Fruit fly (Drosophila melanogaster) whole organism, embryonic: ENCODE data around the gene mRpL15.
A peak's percentile ranks its signal among the peaks of the same experiment; 100 is the strongest.

Source experiments
- ATbp ChIP-seq: fragments of 200-800 bp; sonication (Bioruptor generic); optimal IDR thresholded peaks from 2 replicates; lab custom pipeline; 2017; ENCODE audit warnings: missing biosample characterization, mild to moderate bottlenecking, missing genetic modification characterization, missing genetic modification reagents
- Asciz ChIP-seq: fragments of 200-800 bp; sonication (Bioruptor generic); optimal IDR thresholded peaks from 2 replicates; lab custom pipeline; 2017; ENCODE audit warnings: missing biosample characterization, mild to moderate bottlenecking, missing genetic modification characterization, missing genetic modification reagents
- CG12299 ChIP-seq: fragments of 200-800 bp; sonication (Bioruptor generic); optimal IDR thresholded peaks from 2 replicates; lab custom pipeline; 2018; ENCODE audit warnings: missing biosample characterization, mild to moderate bottlenecking, missing genetic modification characterization
- CG13287 ChIP-seq: fragments of 200-800 bp; sonication (Bioruptor generic); IDR thresholded peaks from 2 replicates; pipeline ENCODE4 v1.3.6; 2022; ENCODE audit warnings: missing biosample characterization, missing genetic modification characterization; ENCODE audit not compliant: partially characterized antibody
- CG14667 ChIP-seq: fragments of 200-800 bp; sonication (Bioruptor generic); IDR thresholded peaks from 2 replicates; pipeline ENCODE4 v1.3.6; 2022; ENCODE audit warnings: missing biosample characterization, missing genetic modification characterization
- CG14710 ChIP-seq: fragments of 200-800 bp; sonication (Bioruptor generic); optimal IDR thresholded peaks from 3 replicates; lab custom pipeline; 2019; ENCODE audit warnings: missing biosample characterization, mild to moderate bottlenecking, missing genetic modification characterization, moderate library complexity
- CG1529 ChIP-seq: fragments of 200-800 bp; sonication (Bioruptor generic); optimal IDR thresholded peaks from 3 replicates; lab custom pipeline; 2018; ENCODE audit warnings: missing biosample characterization, missing genetic modification characterization
- CG15514 ChIP-seq: fragments of 200-800 bp; sonication (Bioruptor generic); optimal IDR thresholded peaks from 3 replicates; lab custom pipeline; 2017; ENCODE audit warnings: missing biosample characterization, missing genetic modification characterization, mild to moderate bottlenecking, moderate library complexity, missing genetic modification reagents
- CG15601 ChIP-seq: fragments of 200-800 bp; sonication (Bioruptor generic); optimal IDR thresholded peaks from 3 replicates; lab custom pipeline; 2019; ENCODE audit warnings: missing biosample characterization, mild to moderate bottlenecking, missing genetic modification characterization, moderate library complexity
- CG15696 ChIP-seq: fragments of 200-800 bp; sonication (Bioruptor generic); optimal IDR thresholded peaks from 2 replicates; lab custom pipeline; 2019; ENCODE audit warnings: missing biosample characterization, mild to moderate bottlenecking, missing genetic modification characterization, moderate library complexity
- CG16863 ChIP-seq: fragments of 200-800 bp; sonication (Bioruptor generic); optimal IDR thresholded peaks from 3 replicates; lab custom pipeline; 2016; ENCODE audit warnings: missing biosample characterization, missing genetic modification characterization
- CG17328 ChIP-seq: fragments of 200-800 bp; sonication (Bioruptor generic); IDR thresholded peaks from 2 replicates; pipeline ENCODE4 v1.3.6; 2022; ENCODE audit warnings: missing biosample characterization, missing genetic modification characterization
- CG17568 ChIP-seq: fragments of 200-800 bp; sonication (Bioruptor generic); optimal IDR thresholded peaks from 2 replicates; lab custom pipeline; 2018; ENCODE audit warnings: missing biosample characterization, mild to moderate bottlenecking, missing genetic modification characterization, moderate library complexity
- CG17612 ChIP-seq: fragments of 200-800 bp; sonication (Bioruptor generic); IDR thresholded peaks from 2 replicates; pipeline ENCODE4 v1.3.6; 2022; ENCODE audit warnings: missing biosample characterization, missing genetic modification characterization
- CG2199 ChIP-seq: fragments of 200-800 bp; sonication (Bioruptor generic); IDR thresholded peaks from 3 replicates; pipeline ENCODE4 v1.3.6; 2022; ENCODE audit warnings: missing biosample characterization, missing genetic modification characterization
- CG2678 ChIP-seq: fragments of 200-800 bp; sonication (Bioruptor generic); optimal IDR thresholded peaks from 3 replicates; lab custom pipeline; 2019; ENCODE audit warnings: missing biosample characterization, mild to moderate bottlenecking, missing genetic modification characterization, moderate library complexity
- CG2875 ChIP-seq: fragments of 200-800 bp; sonication (Bioruptor generic); optimal IDR thresholded peaks from 2 replicates; lab custom pipeline; 2017; ENCODE audit warnings: missing biosample characterization, mild to moderate bottlenecking, missing genetic modification characterization, missing genetic modification reagents
- CG6765 ChIP-seq: fragments of 200-800 bp; sonication (Bioruptor generic); optimal IDR thresholded peaks from 3 replicates; lab custom pipeline; 2017; ENCODE audit warnings: missing biosample characterization, mild to moderate bottlenecking, missing genetic modification characterization
- CG7556 ChIP-seq: fragments of 200-800 bp; sonication (Bioruptor generic); optimal IDR thresholded peaks from 2 replicates; lab custom pipeline; 2017; ENCODE audit warnings: missing biosample characterization, mild to moderate bottlenecking, missing genetic modification characterization
- CG8281 ChIP-seq: fragments of 200-800 bp; sonication (Bioruptor generic); optimal IDR thresholded peaks from 2 replicates; lab custom pipeline; 2018; ENCODE audit warnings: missing biosample characterization, mild to moderate bottlenecking, missing genetic modification characterization, moderate library complexity
- CG8924 ChIP-seq: fragments of 200-800 bp; optimal IDR thresholded peaks from 3 replicates; lab custom pipeline; 2019; ENCODE audit warnings: missing biosample characterization, mild to moderate bottlenecking, missing genetic modification characterization, moderate library complexity
- Dek ChIP-seq: fragments of 200-800 bp; sonication (Bioruptor generic); optimal IDR thresholded peaks from 3 replicates; lab custom pipeline; 2019; ENCODE audit warnings: missing biosample characterization, mild to moderate bottlenecking, missing genetic modification characterization, moderate library complexity
- Dip2 ChIP-seq: fragments of 200-800 bp; sonication (Bioruptor generic); IDR thresholded peaks from 2 replicates; pipeline ENCODE4 v1.3.6; 2022; ENCODE audit warnings: missing biosample characterization, missing genetic modification characterization
- Dll ChIP-seq: fragments of 200-800 bp; sonication (Bioruptor generic); IDR thresholded peaks from 4 replicates; pipeline ENCODE4 v1.3.6; 2022; ENCODE audit warnings: missing biosample characterization, missing genetic modification characterization; ENCODE audit not compliant: partially characterized antibody
- Doc2 ChIP-seq: fragments of 200-800 bp; sonication (Bioruptor generic); IDR thresholded peaks from 2 replicates; pipeline ENCODE4 v1.3.6; 2022; ENCODE audit warnings: missing biosample characterization, missing genetic modification characterization
- Doc3 ChIP-seq: fragments of 200-800 bp; sonication (Bioruptor generic); IDR thresholded peaks from 3 replicates; pipeline ENCODE4 v1.3.6; 2022; ENCODE audit warnings: missing biosample characterization, missing genetic modification characterization; ENCODE audit not compliant: partially characterized antibody
- ERR ChIP-seq: fragments of 200-800 bp; sonication (Bioruptor generic); optimal IDR thresholded peaks from 2 replicates; lab custom pipeline; 2016; ENCODE audit warnings: missing biosample characterization, missing genetic modification characterization
- Elba2 ChIP-seq: fragments of 200-800 bp; sonication (Bioruptor generic); optimal IDR thresholded peaks from 3 replicates; lab custom pipeline; 2016; ENCODE audit warnings: missing biosample characterization, missing genetic modification characterization
- Fer1 ChIP-seq: fragments of 200-800 bp; sonication (Bioruptor generic); optimal IDR thresholded peaks from 2 replicates; lab custom pipeline; 2017; ENCODE audit warnings: missing biosample characterization, mild to moderate bottlenecking, missing genetic modification characterization
- H2.0 ChIP-seq: fragments of 200-800 bp; sonication (Bioruptor generic); IDR thresholded peaks from 2 replicates; pipeline ENCODE4 v1.3.6; 2022; ENCODE audit warnings: missing biosample characterization, missing genetic modification characterization
- NK7.1 ChIP-seq: fragments of 200-800 bp; sonication (Bioruptor generic); optimal IDR thresholded peaks from 3 replicates; lab custom pipeline; 2016; ENCODE audit warnings: missing biosample characterization, missing genetic modification characterization
- Ssrp ChIP-seq: fragments of 200-800 bp; sonication (Bioruptor generic); optimal IDR thresholded peaks from 2 replicates; lab custom pipeline; 2018; ENCODE audit warnings: missing biosample characterization, mild to moderate bottlenecking, missing genetic modification characterization, moderate library complexity
- ac ChIP-seq: fragments of 200-800 bp; sonication (Bioruptor generic); optimal IDR thresholded peaks from 3 replicates; lab custom pipeline; 2017; ENCODE audit warnings: missing biosample characterization, mild to moderate bottlenecking, missing genetic modification characterization
- amos ChIP-seq: fragments of 200-800 bp; sonication (Bioruptor generic); IDR thresholded peaks from 2 replicates; pipeline ENCODE4 v1.3.6; 2022; ENCODE audit warnings: missing biosample characterization, missing genetic modification characterization; ENCODE audit not compliant: partially characterized antibody
- caup ChIP-seq: fragments of 200-800 bp; sonication (Bioruptor generic); optimal IDR thresholded peaks from 3 replicates; lab custom pipeline; 2017; ENCODE audit warnings: missing biosample characterization, mild to moderate bottlenecking, missing genetic modification characterization, moderate library complexity; ENCODE audit not compliant: severe bottlenecking
- dysf ChIP-seq: fragments of 200-800 bp; sonication (Bioruptor generic); IDR thresholded peaks from 3 replicates; pipeline ENCODE4 v1.3.6; 2022; ENCODE audit warnings: missing biosample characterization, missing genetic modification characterization
- pros ChIP-seq: fragments of 200-800 bp; sonication (Bioruptor generic); optimal IDR thresholded peaks from 3 replicates; lab custom pipeline; 2019; ENCODE audit warnings: missing biosample characterization, mild to moderate bottlenecking, missing genetic modification characterization, moderate library complexity
- rib ChIP-seq: fragments of 200-800 bp; sonication (Bioruptor generic); IDR thresholded peaks from 2 replicates; pipeline ENCODE4 v1.3.6; 2022; ENCODE audit warnings: missing biosample characterization, missing genetic modification characterization
- scrt ChIP-seq: fragments of 200-800 bp; sonication (Bioruptor generic); optimal IDR thresholded peaks from 2 replicates; lab custom pipeline; 2018; ENCODE audit warnings: missing biosample characterization, mild to moderate bottlenecking, missing genetic modification characterization, moderate library complexity
- sna ChIP-seq: fragments of 200-800 bp; sonication (Bioruptor generic); IDR thresholded peaks from 2 replicates; pipeline ENCODE4 v1.3.6; 2022; ENCODE audit warnings: missing biosample characterization, missing genetic modification characterization; ENCODE audit not compliant: partially characterized antibody
- sqz ChIP-seq: fragments of 200-800 bp; sonication (Bioruptor generic); optimal IDR thresholded peaks from 3 replicates; lab custom pipeline; 2018; ENCODE audit warnings: missing biosample characterization, mild to moderate bottlenecking, missing genetic modification characterization
- tap ChIP-seq: fragments of 200-800 bp; optimal IDR thresholded peaks from 3 replicates; lab custom pipeline; 2019; ENCODE audit warnings: missing biosample characterization, mild to moderate bottlenecking, missing genetic modification characterization, moderate library complexity
- toy ChIP-seq: fragments of 200-800 bp; sonication (Bioruptor generic); IDR thresholded peaks from 2 replicates; pipeline ENCODE4 v1.3.6; 2022; ENCODE audit warnings: missing biosample characterization, missing genetic modification characterization
- ttk ChIP-seq: fragments of 200-800 bp; sonication (Bioruptor generic); IDR thresholded peaks from 2 replicates; pipeline ENCODE4 v2.1.2; 2022; ENCODE audit warnings: missing biosample characterization, missing genetic modification characterization
- vvl ChIP-seq: fragments of 200-800 bp; sonication (Bioruptor generic); IDR thresholded peaks from 2 replicates; pipeline ENCODE4 v1.3.6; 2022; ENCODE audit warnings: missing biosample characterization, missing genetic modification characterization
- wdn ChIP-seq: fragments of 200-800 bp; sonication (Bioruptor generic); IDR thresholded peaks from 2 replicates; pipeline ENCODE4 v1.3.6; 2022; ENCODE audit warnings: missing biosample characterization, missing genetic modification characterization
- wek ChIP-seq: fragments of 200-800 bp; sonication (Bioruptor generic); optimal IDR thresholded peaks from 3 replicates; lab custom pipeline; 2018; ENCODE audit warnings: missing biosample characterization, mild to moderate bottlenecking, missing genetic modification characterization, moderate library complexity

Gene mRpL15

dm6 chr3L:20405971-20406948 lies 29.7 kb downstream of the mRpL15 start (continued):
- TF ChIP-seq Elba2 (no peak), CG13287 (GFP tag; lab: Robert Waterston, UW) (peak; percentile 7; the same call in 1 of the 2 replicates), CG17612 (no peak), CG8281 (tag; lab: Kevin White, UChicago) (peak; percentile 68), Asciz (peak; percentile 57), CG17568 (peak; percentile 73), caup (GFP tag; lab: Kevin White, UChicago) (peak; percentile 27), Dll (GFP tag; lab: Robert Waterston, UW) (no peak), CG15696 (tag; lab: Kevin White, UChicago) (peak; percentile 11), CG12299 (tag; lab: Kevin White, UChicago) (peak; percentile 34), Dip2 (GFP tag; lab: Robert Waterston, UW) (no peak), amos (GFP tag; lab: Robert Waterston, UW) (no peak), wek (GFP tag; lab: Kevin White, UChicago) (peak; percentile 41), H2.0 (GFP tag; lab: Robert Waterston, UW) (no peak), CG1529 (GFP tag; lab: Kevin White, UChicago) (peak; percentile 14), Doc2 (GFP tag; lab: Robert Waterston, UW) (no peak), CG6765 (GFP tag; lab: Kevin White, UChicago) (peak; percentile 46), Fer1 (GFP tag; lab: Kevin White, UChicago) (peak; percentile 71), toy (GFP tag; lab: Robert Waterston, UW) (no peak), rib (0 out of 2 replicates have a peak, but pooled peaks have one; percentile 13), ttk (GFP tag; lab: Robert Waterston, UW) (no peak), Dek (tag; lab: Kevin White, UChicago) (peak; percentile 15), wdn (GFP tag; lab: Robert Waterston, UW) (no peak), CG15514 (peak; percentile 27), CG2199 (peak; percentile 83; the same call in 2 of the 3 replicates), ac (GFP tag; lab: Kevin White, UChicago) (peak; percentile 21), CG2875 (GFP tag; lab: Kevin White, UChicago) (peak; percentile 22), ATbp (GFP tag; lab: Kevin White, UChicago) (peak; percentile 59), sna (GFP tag; lab: Robert Waterston, UW) (no peak), CG8924 (tag; lab: Kevin White, UChicago) (peak; percentile 18), CG16863 (GFP tag; lab: Kevin White, UChicago) (no peak), CG7556 (GFP tag; lab: Kevin White, UChicago) (no peak), CG15601 (tag; lab: Kevin White, UChicago) (peak; percentile 29), sqz (peak; percentile 27), CG17328 (no peak), CG2678 (tag; lab: Kevin White, UChicago) (peak; percentile 49), NK7.1 (no peak), dysf (GFP tag; lab: Robert Waterston, UW) (0 out of 3 replicates have a peak, but pooled peaks have one; percentile 9), ERR (no peak), CG14710 (tag; lab: Kevin White, UChicago) (no peak), tap (tag; lab: Kevin White, UChicago) (peak; percentile 20), CG14667 (GFP tag; lab: Robert Waterston, UW) (no peak), Doc3 (GFP tag; lab: Robert Waterston, UW) (no peak), pros (GFP tag; lab: Kevin White, UChicago) (no peak), vvl (GFP tag; lab: Robert Waterston, UW) (peak; percentile 47; the same call in 1 of the 2 replicates), Ssrp (tag; lab: Kevin White, UChicago) (no peak), scrt (GFP tag; lab: Kevin White, UChicago) (peak; percentile 31)
